Fruit fly (Drosophila melanogaster) Kc167 (cell line): Measurements from ENCODE around the gene tinc.

Experiments used
- insv ChIP-seq: fragments of >200 bp; optimal IDR thresholded peaks from 3 replicates; lab custom pipeline; 2018; ENCODE audit warnings: missing external identifiers
- psq ChIP-seq: fragments of >200 bp; optimal IDR thresholded peaks from 2 replicates; lab custom pipeline; 2017; ENCODE audit warnings: missing external identifiers
- ttk ChIP-seq: sonication (Bioruptor generic); optimal IDR thresholded peaks from 2 replicates; lab custom pipeline; 2017; ENCODE audit warnings: missing external identifiers

dm6 chr3R:17795561-17796170 is 15.7 kb upstream of the tinc start:
- TF ChIP-seq psq (lab: Kevin White, UChicago), result no peak
- TF ChIP-seq insv (lab: Kevin White, UChicago), result no peak
- no peak for TF ChIP-seq ttk (lab: Kevin White, UChicago)
